Worm (Caenorhabditis elegans): ENCODE results near the gene cdc-25.4.

The cdc-25.4 gene

ce11 chrII:10174338-10174737 is 14.9 kb downstream of the cdc-25.4 start, which contains the start of gene F33H1.4 (continued):
- no peak for TF ChIP-seq lir-3 (tag; optimal IDR thresholded peaks at IDR 0.05; ENCODE audit: poor library complexity)
- TF ChIP-seq zip-4 (GFP tag; optimal IDR thresholded peaks at IDR 0.05) = peak; percentile 30
- TF ChIP-seq fkh-8 (tag; optimal IDR thresholded peaks at IDR 0.05) = peak; percentile 50
- TF ChIP-seq lin-35 (GFP tag; optimal IDR thresholded peaks at IDR 0.05) = peak; percentile 62 to 74
- TF ChIP-seq unc-86 (tag; optimal IDR thresholded peaks at IDR 0.05) = peak; percentile 7
- peak; percentile 17 for TF ChIP-seq nhr-19 (GFP tag; conservative IDR thresholded peaks at IDR 0.05)

ce11 chrII:10172436-10172973 is 16.8 kb downstream of the cdc-25.4 start, which contains the start of gene wbp-11:
Gene wbp-11 (plus strand): TSS chrII:10172923.
- TF ChIP-seq egl-13 (tag; optimal IDR thresholded peaks at IDR 0.05) = no peak
- TF ChIP-seq lin-35 (GFP tag; optimal IDR thresholded peaks at IDR 0.05) = peak; percentile 49 to 76
- TF ChIP-seq ces-1 (GFP tag; optimal IDR thresholded peaks at IDR 0.05) = no peak
- TF ChIP-seq unc-86 (tag; optimal IDR thresholded peaks at IDR 0.05) = no peak
- TF ChIP-seq blmp-1 (tag; optimal IDR thresholded peaks at IDR 0.05) = peak; percentile 33
- peak in 2 of 3 experiments; percentile 34 to 64 for TF ChIP-seq dpl-1 (GFP tag; optimal IDR thresholded peaks at IDR 0.05)
- peak; percentile 37 for TF ChIP-seq C16A3.4 (tag; optimal IDR thresholded peaks at IDR 0.05)
- no peak for TF ChIP-seq fkh-4 (tag; optimal IDR thresholded peaks at IDR 0.05; ENCODE audit: borderline replicate concordance)
- TF ChIP-seq elt-3 (tag; optimal IDR thresholded peaks at IDR 0.05) = peak in 1 of 6 experiments; percentile 14
- peak; percentile 22 for TF ChIP-seq snu-23 (GFP tag; optimal IDR thresholded peaks at IDR 0.05)
- TF ChIP-seq lin-15B (tag; optimal IDR thresholded peaks at IDR 0.05) = peak; percentile 33
- TF ChIP-seq efl-1 (optimal IDR thresholded peaks at IDR 0.05) = peak; percentile 21 to 48
- peak; percentile 57 to 89 for TF ChIP-seq efl-1 (GFP tag; optimal IDR thresholded peaks at IDR 0.05 in 1 of 2)
- peak; percentile 6 for TF ChIP-seq lin-14 (GFP tag; optimal IDR thresholded peaks at IDR 0.05)
- peak in 1 of 2 experiments; percentile 70 for TF ChIP-seq lsy-2 (tag; optimal IDR thresholded peaks at IDR 0.05)
- TF ChIP-seq rnt-1 (tag; optimal IDR thresholded peaks at IDR 0.05) = peak; percentile 14
- TF ChIP-seq ceh-82 (tag; optimal IDR thresholded peaks at IDR 0.05) = peak in 1 of 3 experiments; percentile 8
- TF ChIP-seq ceh-90 (tag; optimal IDR thresholded peaks at IDR 0.05) = no peak

- no peak for TF ChIP-seq xbp-1 (tag; optimal IDR thresholded peaks at IDR 0.05)
- peak in 1 of 2 experiments; percentile 13 for TF ChIP-seq efl-1 (optimal IDR thresholded peaks at IDR 0.05)
- TF ChIP-seq efl-1 (GFP tag; optimal IDR thresholded peaks at IDR 0.05 in 1 of 2) = no peak
- no peak for TF ChIP-seq nhr-76 (tag; optimal IDR thresholded peaks at IDR 0.05)
- no peak for TF ChIP-seq elt-2 (tag; optimal IDR thresholded peaks at IDR 0.05)
Observed at ce11 chrII:10170837-10171318, 18.4 kb downstream of the cdc-25.4 start, which contains the start of gene gpd-4. Gene gpd-4 (plus strand): TSS chrII:10171268.

- TF ChIP-seq swsn-7 (tag; optimal IDR thresholded peaks at IDR 0.05) (peak; percentile 63), pqm-1 (tag; optimal IDR thresholded peaks at IDR 0.05) (no peak), tbx-2 (tag; optimal IDR thresholded peaks at IDR 0.05) (peak; percentile 45), snpc-4 (tag; optimal IDR thresholded peaks at IDR 0.05) (no peak), nhr-11 (tag; optimal IDR thresholded peaks at IDR 0.05) (peak; percentile 65), aha-1 (tag; optimal IDR thresholded peaks at IDR 0.05) (no peak), skn-1 (tag; optimal IDR thresholded peaks at IDR 0.05) (peak; percentile 49), alr-1 (tag; optimal IDR thresholded peaks at IDR 0.05; ENCODE audit: borderline replicate concordance) (no peak), efl-1 (optimal IDR thresholded peaks at IDR 0.05) (peak; percentile 27 to 35), efl-1 (GFP tag; optimal IDR thresholded peaks at IDR 0.05 in 1 of 2) (peak in 1 of 2 experiments; percentile 18), xbp-1 (tag; optimal IDR thresholded peaks at IDR 0.05) (peak; percentile 30), snu-23 (GFP tag; optimal IDR thresholded peaks at IDR 0.05) (peak; percentile 70), fkh-8 (tag; optimal IDR thresholded peaks at IDR 0.05) (peak; percentile 96), mep-1 (tag; optimal IDR thresholded peaks at IDR 0.05) (peak; percentile 55), fos-1 (tag; optimal IDR thresholded peaks at IDR 0.05) (peak; percentile 61), ama-1 (optimal IDR thresholded peaks at IDR 0.05) (peak; percentile 34), vab-15 (tag; optimal IDR thresholded peaks at IDR 0.05) (no peak), ztf-11 (tag; optimal IDR thresholded peaks at IDR 0.05) (peak in 1 of 2 experiments; percentile 73), ceh-90 (tag; optimal IDR thresholded peaks at IDR 0.05) (no peak), nhr-84 (tag; optimal IDR thresholded peaks at IDR 0.05) (no peak), ces-1 (GFP tag; optimal IDR thresholded peaks at IDR 0.05) (no peak), lin-35 (GFP tag; optimal IDR thresholded peaks at IDR 0.05) (peak; percentile 28 to 50), ceh-82 (tag; optimal IDR thresholded peaks at IDR 0.05) (peak in 2 of 3 experiments; percentile 30 to 71), ceh-88 (GFP tag; IDR thresholded peaks at IDR 0.05) (no peak), F16B12.6 (tag; optimal IDR thresholded peaks at IDR 0.05) (no peak), nhr-12 (tag; optimal IDR thresholded peaks at IDR 0.05) (no peak), unc-130 (tag; optimal IDR thresholded peaks at IDR 0.05) (no peak)
Observed at ce11 chrII:10168905-10169782, 20.1 kb downstream of the cdc-25.4 start, which contains the start of gene daf-19. Gene daf-19 (minus strand): TSS chrII:10169346.

Data from whole organism, L1 larva.